Worm (Caenorhabditis elegans) whole organism, L1 larva: ENCODE data around the gene ddx-35.

Experiments
- alr-1 ChIP-seq: fragments of 200-800 bp; sonication (Bioruptor generic); optimal IDR thresholded peaks from 2 replicates; lab custom pipeline; 2018; ENCODE audit warnings: borderline replicate concordance, mild to moderate bottlenecking, missing genetic modification characterization, missing compliant biosample characterization
- ama-1 ChIP-seq: fragments of 150-350 bp; optimal IDR thresholded peaks from 2 replicates; lab custom pipeline; 2014
- ceh-8 ChIP-seq: fragments of 200-800 bp; sonication (Bioruptor generic); optimal IDR thresholded peaks from 2 replicates; lab custom pipeline; 2018; ENCODE audit warnings: mild to moderate bottlenecking, missing genetic modification characterization, moderate library complexity, missing compliant biosample characterization
- ceh-88 ChIP-seq: fragments of 200-800 bp; sonication (Bioruptor generic); IDR thresholded peaks from 2 replicates; pipeline ENCODE4 v1.3.6; 2022; ENCODE audit warnings: missing genetic modification characterization, missing compliant biosample characterization
- ceh-90 ChIP-seq: sonication (generic microtip); optimal IDR thresholded peaks from 2 replicates; lab custom pipeline; 2016; ENCODE audit warnings: missing genetic modification characterization, missing compliant biosample characterization
- ces-1 ChIP-seq: fragments of 150-350 bp; optimal IDR thresholded peaks from 2 replicates; lab custom pipeline; 2014; ENCODE audit warnings: missing biosample characterization, missing genetic modification reagents, missing genetic modification characterization
- dsc-1 ChIP-seq: sonication (generic microtip); optimal IDR thresholded peaks from 2 replicates; lab custom pipeline; 2016; ENCODE audit warnings: mild to moderate bottlenecking, missing genetic modification characterization, missing compliant biosample characterization
- efl-1 ChIP-seq, 4 experiments: fragments of 150-350 bp; optimal IDR thresholded peaks in 3 of 4; peaks in 1 of 4; 1 replicate in 1 of 4; 2 replicates in 3 of 4; lab custom pipeline; 2014; ENCODE audit warnings: missing biosample characterization in 2 of 4, missing genetic modification characterization in 2 of 4, missing genetic modification reagents in 2 of 4
- egl-13 ChIP-seq: sonication (generic microtip); optimal IDR thresholded peaks from 2 replicates; lab custom pipeline; 2016; ENCODE audit warnings: missing genotype, missing genetic modification reagents, missing genetic modification characterization, missing compliant biosample characterization
- elt-2 ChIP-seq: sonication (generic microtip); optimal IDR thresholded peaks from 2 replicates; lab custom pipeline; 2016; ENCODE audit warnings: missing genetic modification characterization, mild to moderate bottlenecking, inconsistent platforms, missing compliant biosample characterization, missing genetic modification reagents
- elt-3 ChIP-seq, 6 experiments: fragments of 150-350 bp in 1 of 6; sonication (generic microtip); optimal IDR thresholded peaks; 2 replicates each; lab custom pipeline; 2017 to 2018; ENCODE audit warnings: missing biosample characterization in 6 of 6, missing genetic modification characterization in 6 of 6, inconsistent platforms in 1 of 6
- ets-5 ChIP-seq: fragments of 200-800 bp; sonication (Bioruptor generic); IDR thresholded peaks from 2 replicates; pipeline ENCODE4 v1.3.6; 2022; ENCODE audit warnings: missing genetic modification characterization, missing compliant biosample characterization
- fkh-4 ChIP-seq: sonication (generic microtip); optimal IDR thresholded peaks from 2 replicates; lab custom pipeline; 2016; ENCODE audit warnings: missing compliant biosample characterization, missing genetic modification characterization, borderline replicate concordance
- fkh-8 ChIP-seq: sonication (generic microtip); optimal IDR thresholded peaks from 2 replicates; lab custom pipeline; 2016; ENCODE audit warnings: mild to moderate bottlenecking, missing genetic modification characterization, missing compliant biosample characterization
- grh-1 ChIP-seq: fragments of 200-800 bp; sonication (Bioruptor generic); IDR thresholded peaks from 2 replicates; pipeline ENCODE4 v1.3.6; 2022; ENCODE audit warnings: missing genetic modification reagents, missing genetic modification characterization, missing compliant biosample characterization
- hpl-2 ChIP-seq: fragments of 150-350 bp; optimal IDR thresholded peaks from 2 replicates; lab custom pipeline; 2014; ENCODE audit warnings: missing biosample characterization, missing genetic modification reagents, missing genetic modification characterization
- jun-1 ChIP-seq: fragments of 150-350 bp; optimal IDR thresholded peaks from 2 replicates; lab custom pipeline; 2014; ENCODE audit warnings: missing biosample characterization, missing genetic modification reagents, missing genetic modification characterization
- lin-13 ChIP-seq: fragments of 150-350 bp; optimal IDR thresholded peaks from 2 replicates; lab custom pipeline; 2014; ENCODE audit warnings: missing biosample characterization, missing genetic modification reagents, missing genetic modification characterization
- lin-15B ChIP-seq: fragments of 150-350 bp; sonication (generic microtip); optimal IDR thresholded peaks from 3 replicates; lab custom pipeline; 2014; ENCODE audit warnings: missing biosample characterization, missing genetic modification characterization
- lin-35 ChIP-seq, 2 experiments: fragments of 150-350 bp; optimal IDR thresholded peaks; 2 replicates each; lab custom pipeline; 2014; ENCODE audit warnings: missing biosample characterization in 2 of 2, missing genetic modification characterization in 2 of 2, missing genetic modification reagents in 2 of 2
- lsy-2 ChIP-seq, 2 experiments: fragments of 150-350 bp; optimal IDR thresholded peaks; 2 replicates each; lab custom pipeline; 2014; ENCODE audit warnings: missing biosample characterization in 2 of 2, missing genetic modification characterization in 2 of 2
- mab-9 ChIP-seq: fragments of 200-800 bp; sonication (Bioruptor generic); IDR thresholded peaks from 2 replicates; pipeline ENCODE4 v1.3.6; 2022; ENCODE audit warnings: missing genetic modification reagents, missing genetic modification characterization, missing compliant biosample characterization
- mdl-1 ChIP-seq, 2 experiments: fragments of 150-350 bp; optimal IDR thresholded peaks; 2 replicates each; lab custom pipeline; 2014 to 2017; ENCODE audit warnings: missing biosample characterization in 2 of 2, missing genetic modification characterization in 2 of 2, inconsistent platforms in 1 of 2
- mep-1 ChIP-seq: fragments of 150-350 bp; optimal IDR thresholded peaks from 2 replicates; lab custom pipeline; 2014; ENCODE audit warnings: missing biosample characterization, missing genetic modification characterization
- nhr-11 ChIP-seq: fragments of 150-350 bp; optimal IDR thresholded peaks from 2 replicates; lab custom pipeline; 2014; ENCODE audit warnings: missing biosample characterization, missing genetic modification characterization
- nhr-12 ChIP-seq: sonication (generic microtip); optimal IDR thresholded peaks from 2 replicates; lab custom pipeline; 2017; ENCODE audit warnings: missing biosample characterization, missing genetic modification characterization
- nhr-237 ChIP-seq: fragments of 150-350 bp; optimal IDR thresholded peaks from 2 replicates; lab custom pipeline; 2014; ENCODE audit warnings: missing biosample characterization, missing genetic modification characterization
- nhr-28 ChIP-seq: fragments of 150-350 bp; optimal IDR thresholded peaks from 2 replicates; lab custom pipeline; 2014; ENCODE audit warnings: missing biosample characterization, missing genetic modification characterization
- nhr-76 ChIP-seq: sonication (generic microtip); optimal IDR thresholded peaks from 2 replicates; lab custom pipeline; 2017; ENCODE audit warnings: missing biosample characterization, missing genetic modification characterization
- nhr-84 ChIP-seq: sonication (generic microtip); optimal IDR thresholded peaks from 2 replicates; lab custom pipeline; 2017; ENCODE audit warnings: missing biosample characterization, missing genetic modification characterization
- nhr-85 ChIP-seq: sonication (generic microtip); peaks from one replicate; lab custom pipeline; 2016; ENCODE audit warnings: missing genetic modification characterization, inconsistent platforms, missing compliant biosample characterization
- pqm-1 ChIP-seq: sonication (generic microtip); optimal IDR thresholded peaks from 3 replicates; lab custom pipeline; 2017; ENCODE audit warnings: missing biosample characterization, missing genetic modification characterization
- rnt-1 ChIP-seq: sonication (generic microtip); optimal IDR thresholded peaks from 2 replicates; lab custom pipeline; 2016; ENCODE audit warnings: mild to moderate bottlenecking, missing genetic modification characterization, moderate library complexity, missing compliant biosample characterization
- snpc-4 ChIP-seq: fragments of 150-350 bp; optimal IDR thresholded peaks from 2 replicates; lab custom pipeline; 2014; ENCODE audit warnings: missing biosample characterization, missing genetic modification characterization
- snu-23 ChIP-seq: sonication (generic microtip); optimal IDR thresholded peaks from 2 replicates; lab custom pipeline; 2016; ENCODE audit warnings: missing genetic modification characterization, missing compliant biosample characterization
- sptf-1 ChIP-seq: fragments of 150-350 bp; optimal IDR thresholded peaks from 2 replicates; lab custom pipeline; 2014; ENCODE audit warnings: missing biosample characterization, missing genetic modification characterization
- swsn-7 ChIP-seq: sonication (generic microtip); optimal IDR thresholded peaks from 2 replicates; lab custom pipeline; 2016; ENCODE audit warnings: missing genetic modification characterization, missing compliant biosample characterization
- unc-62 ChIP-seq: fragments of 150-350 bp; optimal IDR thresholded peaks from 2 replicates; lab custom pipeline; 2014; ENCODE audit warnings: missing biosample characterization, missing genetic modification reagents, missing genetic modification characterization
- unc-86 ChIP-seq: sonication (generic microtip); optimal IDR thresholded peaks from 2 replicates; lab custom pipeline; 2016; ENCODE audit warnings: missing genetic modification characterization, missing compliant biosample characterization
- vab-15 ChIP-seq: sonication (generic microtip); optimal IDR thresholded peaks from 2 replicates; lab custom pipeline; 2017; ENCODE audit warnings: missing genotype, mild to moderate bottlenecking, missing genetic modification characterization, missing compliant biosample characterization
- xbp-1 ChIP-seq: sonication (generic microtip); optimal IDR thresholded peaks from 2 replicates; lab custom pipeline; 2016; ENCODE audit warnings: missing genetic modification characterization, missing compliant biosample characterization
- zag-1 ChIP-seq: fragments of 150-350 bp; optimal IDR thresholded peaks from 2 replicates; lab custom pipeline; 2014; ENCODE audit warnings: missing biosample characterization, missing genetic modification characterization
- zip-4 ChIP-seq: fragments of 200-800 bp; sonication (Bioruptor generic); optimal IDR thresholded peaks from 2 replicates; lab custom pipeline; 2018; ENCODE audit warnings: mild to moderate bottlenecking, missing genetic modification characterization, moderate library complexity, missing compliant biosample characterization

The ddx-35 gene

ce11 chrIII:1532777-1533473 lies 21.3 kb downstream of the ddx-35 start, which contains the start of gene snf-6 (continued):
- peak; percentile 17 for TF ChIP-seq unc-86 (tag; lab: Kevin White, UChicago)
- no peak for TF ChIP-seq mab-9 (GFP tag; lab: Robert Waterston, UW)
- TF ChIP-seq elt-3 (tag; optimal IDR thresholded peaks at IDR 0.05; lab: Kevin White, UChicago): peak in 1 of 6 experiments; percentile 22
- TF ChIP-seq dsc-1 (tag; lab: Kevin White, UChicago): peak; percentile 59
- TF ChIP-seq snpc-4 (tag; lab: Kevin White, UChicago): no peak
- no peak for TF ChIP-seq fkh-8
- no peak for TF ChIP-seq ceh-8 (GFP tag; lab: Kevin White, UChicago)

DNA sequence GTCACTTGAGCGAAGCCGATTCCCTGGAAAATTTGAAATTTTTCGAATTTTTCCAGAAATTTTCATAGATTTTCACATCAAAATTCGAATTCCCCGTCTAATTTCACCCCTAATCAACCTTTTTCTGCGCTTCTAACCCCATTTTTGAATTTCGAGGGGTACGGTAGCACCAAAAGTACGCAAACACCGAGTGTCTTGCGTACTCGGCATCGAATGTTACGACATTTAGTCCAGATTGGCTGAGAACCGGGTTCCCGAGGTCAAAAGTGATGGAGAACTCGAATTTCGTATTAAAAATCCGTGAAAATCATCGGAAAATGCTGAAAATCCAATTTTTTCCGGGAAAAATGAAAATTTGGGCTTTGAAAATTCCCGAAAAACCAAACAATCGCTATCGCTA lies 25.8 kb downstream of the ddx-35 start:
- TF ChIP-seq nhr-12 (tag; lab: Kevin White, UChicago) (no peak), efl-1 (optimal IDR thresholded peaks at IDR 0.05; lab: Kevin White, UChicago) (no peak), efl-1 (GFP tag; optimal IDR thresholded peaks at IDR 0.05 in 1 of 2; lab: Kevin White, UChicago) (peak in 1 of 2 experiments; percentile 67)

DNA sequence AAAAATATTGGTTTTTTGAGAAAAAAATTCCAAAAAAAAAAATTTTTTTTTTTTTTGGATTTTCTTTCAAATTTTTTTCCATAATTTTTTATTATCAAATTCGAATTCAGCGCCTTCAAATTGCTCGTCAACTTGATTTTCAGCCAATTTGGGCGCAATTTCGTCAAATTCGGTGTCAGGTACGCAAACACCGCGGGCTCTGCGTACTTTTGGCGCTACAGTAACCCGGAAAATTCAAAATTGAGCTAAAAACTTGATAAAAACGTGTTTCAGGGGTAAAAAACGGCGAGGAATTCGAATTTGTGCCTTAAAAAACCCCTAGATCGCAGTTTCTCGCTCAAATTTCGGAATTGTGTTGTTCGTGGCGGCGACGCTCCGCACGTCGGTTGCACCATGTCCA lies 34.3 kb downstream of the ddx-35 start:
- TF ChIP-seq lsy-2 (tag; optimal IDR thresholded peaks at IDR 0.05; lab: Kevin White, UChicago) (peak; percentile 27 to 75), lin-13 (peak; percentile 45), snpc-4 (tag; lab: Kevin White, UChicago) (no peak), xbp-1 (no peak)

DNA sequence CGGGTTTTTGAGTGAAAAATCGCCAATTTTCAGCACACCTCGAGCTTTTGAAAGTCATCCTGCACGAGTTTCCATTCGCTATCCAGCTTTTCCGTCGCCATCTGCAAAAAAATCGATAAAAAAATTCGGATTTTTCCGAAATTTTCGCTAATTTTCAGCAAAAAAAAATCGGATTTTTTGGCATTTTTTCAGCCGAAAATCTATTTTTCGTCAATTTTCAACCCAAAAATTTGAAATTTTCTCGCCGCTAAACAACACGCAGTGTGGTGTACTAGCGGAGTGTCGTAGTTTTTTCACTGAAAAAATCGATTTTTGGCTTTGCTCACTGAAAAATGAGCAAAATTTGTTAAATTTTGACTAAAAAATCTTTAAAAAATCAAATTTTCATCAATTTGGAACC lies 36.4 kb downstream of the ddx-35 start, which contains the start of gene tmem-120:
Gene tmem-120, minus strand, starts transcription at position 101 of the 400 bp plus-strand sequence.
- no peak for TF ChIP-seq lin-35 (GFP tag; optimal IDR thresholded peaks at IDR 0.05; lab: Kevin White, UChicago)
- no peak for TF ChIP-seq hpl-2 (GFP tag; lab: Kevin White, UChicago)
- no peak for TF ChIP-seq snu-23 (GFP tag; lab: Kevin White, UChicago)
- no peak for TF ChIP-seq lin-13
- no peak for TF ChIP-seq vab-15 (tag; lab: Kevin White, UChicago)
- TF ChIP-seq pqm-1 (tag; lab: Kevin White, UChicago): no peak
- TF ChIP-seq swsn-7 (tag; lab: Kevin White, UChicago): no peak
- TF ChIP-seq unc-62: no peak
- no peak for TF ChIP-seq nhr-28 (tag; lab: Kevin White, UChicago)
- no peak for TF ChIP-seq grh-1
- TF ChIP-seq mdl-1 (tag; optimal IDR thresholded peaks at IDR 0.05; lab: Kevin White, UChicago): no peak
- TF ChIP-seq egl-13 (tag; lab: Kevin White, UChicago): no peak
- no peak for TF ChIP-seq zag-1 (tag; lab: Kevin White, UChicago)
- TF ChIP-seq, all 84 proteins: peak for 0

DNA sequence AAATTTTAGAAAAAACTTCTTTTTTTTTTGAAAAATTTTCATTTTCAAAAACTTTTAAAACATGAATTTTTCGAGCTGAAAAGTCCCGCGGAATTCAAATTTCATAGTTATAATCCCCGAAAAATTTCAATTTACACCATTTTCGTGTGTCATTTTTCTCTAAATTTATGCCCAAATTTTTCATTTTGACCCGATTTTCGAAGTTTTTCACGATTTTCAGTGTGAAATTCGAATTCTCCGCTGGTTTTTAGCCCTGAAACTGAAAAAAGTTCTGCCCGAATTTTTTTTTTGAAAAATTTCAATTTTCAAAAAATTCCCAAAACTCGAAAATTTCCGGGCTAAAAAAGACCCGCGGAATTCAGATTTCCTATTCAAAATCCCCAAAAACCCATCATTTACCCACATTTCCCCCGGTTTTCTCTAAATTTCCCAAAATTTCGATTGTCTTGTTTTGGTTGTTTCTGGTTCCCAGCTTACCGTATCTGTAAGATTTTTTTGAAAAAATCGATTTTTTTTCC lies 45.4 kb downstream of the ddx-35 start:
- TF ChIP-seq nhr-11 (no peak), ceh-90 (tag; lab: Kevin White, UChicago) (no peak), nhr-237 (no peak), lin-15B (tag; lab: Kevin White, UChicago) (no peak), alr-1 (tag; lab: Kevin White, UChicago) (no peak), nhr-84 (no peak), dsc-1 (tag; lab: Kevin White, UChicago) (no peak), fkh-4 (tag; lab: Kevin White, UChicago) (no peak)
- TF ChIP-seq, all 84 proteins: peak for 0

DNA sequence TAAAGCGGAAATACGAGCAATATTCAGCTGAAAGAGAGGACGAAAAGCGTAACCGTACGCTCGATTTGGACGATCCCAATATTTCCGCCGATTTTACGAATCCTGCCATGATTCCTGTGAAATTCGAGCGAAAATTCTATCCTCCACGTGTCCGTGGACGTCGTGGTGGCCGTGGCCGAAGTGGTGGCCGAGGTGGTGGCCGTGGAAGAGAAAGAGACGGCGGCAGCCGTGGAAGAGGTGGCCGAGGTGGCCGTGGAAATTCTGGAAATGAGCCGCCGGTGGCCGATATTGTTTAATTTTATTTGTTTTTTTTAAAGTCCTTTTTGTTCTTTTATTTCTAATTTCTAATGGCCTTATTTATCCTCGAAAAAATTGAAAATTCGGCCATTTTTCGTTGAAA lies 46.0 kb downstream of the ddx-35 start:
- no peak for TF ChIP-seq ets-5 (GFP tag; lab: Robert Waterston, UW)
- no peak for TF ChIP-seq zip-4 (GFP tag; lab: Kevin White, UChicago)
- no peak for TF ChIP-seq rnt-1 (tag; lab: Kevin White, UChicago)
- no peak for TF ChIP-seq jun-1 (tag; lab: Kevin White, UChicago)
- no peak for TF ChIP-seq nhr-85 (tag; lab: Kevin White, UChicago)
- TF ChIP-seq nhr-76 (tag; lab: Kevin White, UChicago): no peak
- TF ChIP-seq ceh-90 (tag; lab: Kevin White, UChicago): no peak
- no peak for TF ChIP-seq elt-2 (tag; lab: Kevin White, UChicago)
- TF ChIP-seq ceh-88: no peak
- TF ChIP-seq mep-1 (tag; lab: Kevin White, UChicago): no peak
- TF ChIP-seq ama-1 (lab: Kevin White, UChicago): no peak
- TF ChIP-seq sptf-1: no peak
- TF ChIP-seq ces-1 (GFP tag; lab: Kevin White, UChicago): no peak
- TF ChIP-seq nhr-237: no peak
- TF ChIP-seq zag-1 (tag; lab: Kevin White, UChicago): no peak
- TF ChIP-seq lin-35 (GFP tag; optimal IDR thresholded peaks at IDR 0.05; lab: Kevin White, UChicago): no peak
